Worm (Caenorhabditis elegans): Measurements from ENCODE around the gene Y55B1AR.2.

DNA sequence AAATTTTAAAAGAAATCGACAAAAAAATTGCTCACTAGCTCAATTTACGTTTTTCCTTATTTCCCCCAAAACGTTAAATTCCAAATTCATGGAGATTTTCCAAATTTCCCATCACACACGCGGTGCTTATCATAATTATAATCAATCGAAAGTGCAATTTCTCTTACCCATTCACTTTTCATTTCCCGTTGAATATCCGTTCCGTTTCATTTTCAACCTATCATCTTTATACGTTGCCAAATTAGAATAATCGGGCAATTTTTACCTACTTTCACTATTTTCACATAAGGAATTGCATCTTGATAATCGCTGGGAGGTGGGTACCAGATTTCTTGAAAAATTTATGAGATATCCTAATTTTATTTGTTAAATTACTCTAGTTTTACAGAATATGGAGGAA, 29.8 kb downstream of the Y55B1AR.2 start:
- no peak for TF ChIP-seq snpc-4 (tag; optimal IDR thresholded peaks at IDR 0.05)
- no peak for TF ChIP-seq ztf-11 (tag; optimal IDR thresholded peaks at IDR 0.05)
- no peak for TF ChIP-seq nhr-12 (tag; optimal IDR thresholded peaks at IDR 0.05)
- TF ChIP-seq pha-4 (tag; optimal IDR thresholded peaks at IDR 0.05): no peak
- no peak for TF ChIP-seq lsy-2 (tag; optimal IDR thresholded peaks at IDR 0.05)
